Worm (Caenorhabditis elegans): ENCODE data around the gene srx-122.

- TF ChIP-seq ces-1 (GFP tag; optimal IDR thresholded peaks at IDR 0.05) (no peak), nhr-237 (tag; optimal IDR thresholded peaks at IDR 0.05) (no peak), mdl-1 (tag; optimal IDR thresholded peaks at IDR 0.05) (no peak), jun-1 (tag; optimal IDR thresholded peaks at IDR 0.05) (no peak), tbx-2 (tag; optimal IDR thresholded peaks at IDR 0.05) (no peak), ceh-82 (tag; optimal IDR thresholded peaks at IDR 0.05) (no peak), egl-27 (tag; optimal IDR thresholded peaks at IDR 0.05) (no peak), nhr-12 (tag; optimal IDR thresholded peaks at IDR 0.05) (no peak), blmp-1 (tag; optimal IDR thresholded peaks at IDR 0.05) (no peak), nhr-76 (tag; optimal IDR thresholded peaks at IDR 0.05) (no peak), nhr-28 (tag; optimal IDR thresholded peaks at IDR 0.05) (no peak), unc-86 (tag; optimal IDR thresholded peaks at IDR 0.05) (no peak)
These were observed 48.9 kb upstream of the srx-122 start, which contains the start of gene fbxa-65 for ce11 chrV:3346434-3347019.

Measured in whole organism, L1 larva.